Fruit fly (Drosophila melanogaster) whole organism, pupa: Measurements from ENCODE around the gene hh.

Source experiments
- CG10348 ChIP-seq: fragments of 200-800 bp; sonication (Bioruptor generic); IDR thresholded peaks from 2 replicates; pipeline ENCODE4 v1.3.6; 2022; ENCODE audit warnings: missing biosample characterization, missing genetic modification characterization
- CG12605 ChIP-seq: fragments of 200-800 bp; sonication (Bioruptor generic); IDR thresholded peaks from 2 replicates; pipeline ENCODE4 v1.3.6; 2022; ENCODE audit warnings: missing biosample characterization, missing genetic modification characterization
- CG13204 ChIP-seq: fragments of 200-800 bp; sonication (Bioruptor generic); optimal IDR thresholded peaks from 2 replicates; lab custom pipeline; 2018; ENCODE audit warnings: missing biosample characterization, mild to moderate bottlenecking, missing genetic modification characterization, moderate library complexity
- CG14655 ChIP-seq: fragments of 200-800 bp; sonication (Bioruptor generic); optimal IDR thresholded peaks from 3 replicates; lab custom pipeline; 2017; ENCODE audit warnings: mild to moderate bottlenecking, missing biosample characterization, missing genetic modification reagents, missing genetic modification characterization
- CG15710 ChIP-seq: fragments of 200-800 bp; sonication (Bioruptor generic); optimal IDR thresholded peaks from 2 replicates; lab custom pipeline; 2018; ENCODE audit warnings: missing biosample characterization, mild to moderate bottlenecking, missing genetic modification characterization, moderate library complexity
- CG17806 ChIP-seq: fragments of 200-800 bp; sonication (Bioruptor generic); optimal IDR thresholded peaks from 2 replicates; lab custom pipeline; 2018; ENCODE audit warnings: missing biosample characterization, mild to moderate bottlenecking, missing genetic modification characterization, moderate library complexity
- CG32121 ChIP-seq: fragments of 200-800 bp; sonication (Bioruptor generic); IDR thresholded peaks from 2 replicates; pipeline ENCODE4 v1.3.6; 2022; ENCODE audit warnings: missing biosample characterization, missing genetic modification characterization
- CG34367 ChIP-seq: fragments of 200-800 bp; sonication (Bioruptor generic); optimal IDR thresholded peaks from 2 replicates; lab custom pipeline; 2018; ENCODE audit warnings: missing biosample characterization, mild to moderate bottlenecking, missing genetic modification characterization
- CG4496 ChIP-seq: fragments of 200-800 bp; sonication (Bioruptor generic); IDR thresholded peaks from 3 replicates; pipeline ENCODE4 v1.3.6; 2022; ENCODE audit warnings: missing biosample characterization, missing genetic modification characterization
- CG8159 ChIP-seq: fragments of 200-800 bp; sonication (Bioruptor generic); optimal IDR thresholded peaks from 3 replicates; lab custom pipeline; 2018; ENCODE audit warnings: missing biosample characterization, mild to moderate bottlenecking, missing genetic modification characterization, moderate library complexity
- CG8301 ChIP-seq: fragments of 200-800 bp; sonication (Bioruptor generic); optimal IDR thresholded peaks from 2 replicates; lab custom pipeline; 2018; ENCODE audit warnings: missing biosample characterization, mild to moderate bottlenecking, missing genetic modification characterization
- CG9948 ChIP-seq: fragments of 200-800 bp; sonication (Bioruptor generic); optimal IDR thresholded peaks from 2 replicates; lab custom pipeline; 2018; ENCODE audit warnings: missing biosample characterization, mild to moderate bottlenecking, missing genetic modification characterization, moderate library complexity
- D1 ChIP-seq: fragments of 200-800 bp; sonication (Bioruptor generic); optimal IDR thresholded peaks from 2 replicates; lab custom pipeline; 2018; ENCODE audit warnings: missing biosample characterization, mild to moderate bottlenecking, missing genetic modification characterization, moderate library complexity
- EcR ChIP-seq: fragments of 200-800 bp; sonication (Bioruptor generic); optimal IDR thresholded peaks from 3 replicates; lab custom pipeline; 2019; ENCODE audit warnings: missing biosample characterization, missing genetic modification characterization, mild to moderate bottlenecking, moderate library complexity, missing genetic modification reagents
- Ets98B ChIP-seq: fragments of 200-800 bp; sonication (Bioruptor generic); IDR thresholded peaks from 2 replicates; pipeline ENCODE4 v1.3.6; 2022; ENCODE audit warnings: missing biosample characterization, missing genetic modification characterization
- Pif1A ChIP-seq: fragments of 200-800 bp; sonication (Bioruptor generic); optimal IDR thresholded peaks from 3 replicates; lab custom pipeline; 2016; ENCODE audit warnings: missing biosample characterization, missing genetic modification characterization
- Pif1B ChIP-seq: fragments of 200-800 bp; sonication (Bioruptor generic); optimal IDR thresholded peaks from 3 replicates; lab custom pipeline; 2016; ENCODE audit warnings: missing biosample characterization, missing genetic modification characterization
- Snoo ChIP-seq: fragments of 200-800 bp; sonication (Bioruptor generic); optimal IDR thresholded peaks from 3 replicates; lab custom pipeline; 2017; ENCODE audit warnings: missing biosample characterization, mild to moderate bottlenecking, missing genetic modification characterization, inconsistent platforms
- fd96Ca ChIP-seq: fragments of 200-800 bp; sonication (Bioruptor generic); IDR thresholded peaks from 3 replicates; pipeline ENCODE4 v1.3.6; 2022; ENCODE audit warnings: missing biosample characterization, missing genetic modification characterization
- gl ChIP-seq: fragments of 200-800 bp; sonication (Bioruptor generic); optimal IDR thresholded peaks from 2 replicates; lab custom pipeline; 2018; ENCODE audit warnings: missing biosample characterization, mild to moderate bottlenecking, missing genetic modification characterization
- rn ChIP-seq: fragments of 200-800 bp; sonication (Bioruptor generic); IDR thresholded peaks from 2 replicates; pipeline ENCODE4 v1.3.6; 2022; ENCODE audit warnings: missing biosample characterization, missing genetic modification characterization

Gene hh

DNA sequence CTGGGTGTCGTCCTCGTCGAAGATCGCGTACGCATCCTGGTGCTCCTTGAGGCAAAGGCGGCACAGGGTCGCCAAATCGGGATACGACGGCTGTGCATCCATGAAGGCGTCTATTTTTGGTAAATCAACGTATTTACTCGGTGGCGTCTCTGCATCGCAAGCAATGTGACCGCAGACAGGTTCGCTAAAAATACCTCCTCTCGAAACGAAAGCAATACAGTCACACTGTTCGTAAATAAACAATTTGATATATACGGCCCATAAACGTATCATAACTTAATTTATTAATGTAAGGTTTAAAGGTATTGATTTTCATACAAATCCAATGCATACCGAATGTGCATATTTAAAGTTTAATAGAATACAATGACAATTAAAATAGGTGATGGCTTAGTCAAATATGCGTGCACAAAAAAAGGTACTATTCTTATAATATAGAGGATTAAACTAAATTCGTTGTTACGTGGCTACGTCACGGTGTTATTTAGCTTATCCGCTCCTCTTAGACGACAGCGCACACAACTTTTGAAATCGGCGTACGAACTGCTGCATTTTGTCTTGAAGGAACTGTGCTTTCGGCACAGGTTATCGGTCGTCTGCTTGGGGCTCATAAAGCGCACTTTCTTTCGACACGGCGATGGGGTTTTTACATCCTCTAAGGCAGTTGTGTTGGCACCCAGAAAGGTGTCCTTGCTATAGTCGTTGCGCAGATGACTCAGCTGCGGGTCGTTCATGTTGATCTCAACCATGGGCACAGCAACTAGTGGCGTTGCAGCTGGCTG, 15.3 kb downstream of the hh start, which contains the start of gene CG31365:
TSS of gene CG31365 (minus strand) at position 182 of the 782 bp plus-strand sequence.
- TF ChIP-seq CG14655 (GFP tag; lab: Kevin White, UChicago) (no peak), CG15710 (tag; lab: Kevin White, UChicago) (no peak), CG8301 (tag; lab: Kevin White, UChicago) (no peak), Pif1A (GFP tag; lab: Kevin White, UChicago) (no peak), rn (no peak), CG17806 (tag; lab: Kevin White, UChicago) (no peak), Pif1B (no peak), CG10348 (no peak), CG9948 (no peak), fd96Ca (no peak), CG4496 (GFP tag; lab: Robert Waterston, UW) (no peak), CG34367 (tag; lab: Kevin White, UChicago) (no peak), EcR (GFP tag; lab: Kevin White, UChicago) (no peak), Snoo (tag; lab: Kevin White, UChicago) (no peak), Ets98B (GFP tag; lab: Robert Waterston, UW) (no peak), CG32121 (no peak), CG8159 (tag; lab: Kevin White, UChicago) (no peak), gl (tag; lab: Kevin White, UChicago) (no peak), CG12605 (GFP tag; lab: Robert Waterston, UW) (no peak), D1 (no peak)

DNA sequence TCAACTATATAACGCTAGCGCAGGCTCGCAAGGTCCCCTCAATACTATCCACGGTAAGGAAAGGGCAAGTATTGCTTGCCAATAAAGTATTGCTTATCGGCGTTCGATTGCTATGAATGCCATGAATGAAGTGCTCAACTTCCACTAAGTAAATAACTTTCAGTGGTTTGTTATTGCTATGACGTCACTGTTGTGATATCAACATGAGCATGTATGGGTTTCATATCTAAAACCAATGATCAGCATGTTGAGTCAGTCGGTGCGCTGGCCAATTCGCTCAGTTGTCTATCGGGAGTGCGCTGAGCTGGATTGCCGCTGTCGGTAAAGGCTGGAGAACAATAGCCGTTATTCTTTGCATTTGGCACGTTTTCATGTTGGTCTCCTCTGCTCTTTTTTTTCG, 20.8 kb downstream of the hh start:
- TF ChIP-seq Pif1B (no peak), CG9948 (no peak), CG12605 (GFP tag; lab: Robert Waterston, UW) (no peak), CG4496 (GFP tag; lab: Robert Waterston, UW) (no peak), EcR (GFP tag; lab: Kevin White, UChicago) (no peak), CG15710 (tag; lab: Kevin White, UChicago) (no peak)

DNA sequence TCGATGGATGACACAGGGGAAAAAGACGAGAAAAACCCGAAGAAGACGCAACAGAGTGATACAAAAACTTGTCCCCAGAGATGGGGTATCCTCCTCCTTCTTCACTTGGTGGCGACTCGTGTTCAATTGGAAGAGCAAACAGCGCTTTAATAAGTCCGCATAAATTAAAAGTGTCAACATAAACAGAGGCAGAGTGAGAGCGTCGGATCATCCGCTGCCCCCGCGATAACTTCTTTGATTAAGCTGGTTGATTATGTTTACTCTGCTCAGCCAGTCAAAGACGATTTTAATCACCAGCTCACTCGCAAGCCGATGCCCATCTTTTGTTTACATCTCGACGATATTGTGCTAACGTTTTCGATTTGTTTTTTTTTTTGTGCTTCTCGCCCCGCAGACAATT, 21.8 kb downstream of the hh start:
- TF ChIP-seq EcR (GFP tag; lab: Kevin White, UChicago) (peak; percentile 42), Pif1B (no peak)

DNA sequence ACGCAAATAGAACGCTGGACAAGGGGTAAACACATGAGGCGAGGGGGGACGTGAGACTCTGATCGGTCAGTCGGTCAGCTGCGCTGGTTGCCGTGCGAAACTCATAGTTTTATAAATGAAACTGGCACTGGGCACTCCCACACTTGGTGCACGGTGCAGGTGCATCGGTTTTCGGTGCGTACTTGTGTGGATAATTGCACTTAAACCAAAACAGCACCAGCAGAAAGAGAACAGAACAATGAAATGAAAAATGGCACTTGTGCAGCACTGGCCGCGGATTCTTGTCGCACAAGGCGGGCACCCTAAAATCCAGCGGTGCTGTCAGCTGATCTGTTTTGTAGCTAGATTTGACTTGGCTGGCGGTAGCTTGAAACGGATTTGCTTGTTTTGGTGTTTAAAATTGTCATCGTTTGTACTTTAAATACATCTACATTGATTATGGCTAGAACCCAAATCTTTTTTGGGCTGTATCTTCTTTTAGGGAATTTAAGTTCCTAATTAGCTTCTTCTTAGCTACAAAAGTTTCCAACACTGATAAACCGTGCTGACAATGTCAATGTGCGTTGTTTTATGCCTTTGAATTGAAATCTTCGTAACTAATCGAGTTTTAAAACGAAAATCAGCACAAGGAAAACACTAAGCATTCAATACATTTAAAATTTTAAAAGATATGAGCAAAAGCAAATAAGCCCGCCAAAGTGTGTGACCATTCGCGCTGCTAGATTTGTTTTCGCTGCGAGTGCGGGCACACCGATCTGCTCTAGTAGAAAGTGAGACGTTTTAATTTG, 23.8 kb downstream of the hh start, which contains the start of the genes Rassf and CenB1A:
TSS of gene Rassf (minus strand) at position 249 of the 788 bp plus-strand sequence.
TSS of gene CenB1A (plus strand) at position 718 of the 788 bp plus-strand sequence.
- peak; percentile 5 for TF ChIP-seq CG34367 (tag; lab: Kevin White, UChicago)
- TF ChIP-seq CG8159 (tag; lab: Kevin White, UChicago): peak; percentile 1
- peak; percentile 18; the same call in 1 of the 2 replicates for TF ChIP-seq CG32121
- TF ChIP-seq CG14655 (GFP tag; lab: Kevin White, UChicago): no peak
- TF ChIP-seq Pif1B: no peak
- peak; percentile 53; the same call in 1 of the 3 replicates for TF ChIP-seq fd96Ca
- TF ChIP-seq CG15710 (tag; lab: Kevin White, UChicago): peak; percentile 23
- TF ChIP-seq Pif1A (GFP tag; lab: Kevin White, UChicago): no peak
- TF ChIP-seq CG4496 (GFP tag; lab: Robert Waterston, UW): peak; percentile 65; the same call in 2 of the 3 replicates

DNA sequence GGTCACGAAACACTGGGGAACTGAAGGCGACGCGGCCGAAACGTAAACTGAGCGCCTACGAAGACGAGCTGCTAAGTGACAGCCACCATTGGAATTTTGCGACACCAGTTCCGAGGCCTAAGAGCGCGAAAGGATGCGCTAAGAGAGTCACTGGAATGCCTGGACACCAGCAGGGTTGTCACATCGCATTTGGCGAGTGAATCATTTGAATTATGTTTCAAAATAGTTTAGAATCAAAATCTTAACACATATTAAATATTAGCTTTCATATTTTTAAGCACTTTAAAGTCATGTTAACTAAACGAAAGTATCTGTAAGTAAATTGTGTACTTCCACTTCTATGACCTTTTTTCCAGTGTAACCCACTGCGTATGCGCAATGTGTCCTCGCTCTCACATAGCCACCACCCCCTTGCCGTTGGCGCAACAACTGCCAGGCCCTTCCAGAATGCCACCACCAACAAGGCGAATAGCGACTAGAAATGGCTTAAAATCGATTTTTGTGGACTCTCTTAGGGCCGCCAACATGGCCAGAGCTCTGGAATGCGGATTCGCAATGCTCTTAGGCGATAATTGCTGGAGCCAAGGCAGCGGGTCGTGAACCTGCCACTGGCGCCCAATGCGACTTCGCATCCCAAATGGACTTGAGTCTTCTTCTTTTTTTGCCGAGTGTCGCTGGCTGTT, 28.9 kb downstream of the hh start, which contains the start of gene Cow:
TSS of gene Cow (minus strand) at position 51 of the 683 bp plus-strand sequence.
- TF ChIP-seq gl (tag; lab: Kevin White, UChicago) (no peak), CG10348 (no peak), CG13204 (GFP tag; lab: Kevin White, UChicago) (no peak), CG4496 (GFP tag; lab: Robert Waterston, UW) (peak; percentile 66; the same call in 2 of the 3 replicates), Ets98B (GFP tag; lab: Robert Waterston, UW) (peak; percentile 63), Pif1A (GFP tag; lab: Kevin White, UChicago) (peak; percentile 23), CG34367 (tag; lab: Kevin White, UChicago) (peak; percentile 34), CG9948 (peak; percentile 40), CG14655 (GFP tag; lab: Kevin White, UChicago) (peak; percentile 53), CG32121 (0 out of 2 replicates have a peak, but pooled peaks have one; percentile 39), CG17806 (tag; lab: Kevin White, UChicago) (peak; percentile 29), Pif1B (peak; percentile 14), D1 (no peak), fd96Ca (peak; percentile 60; the same call in 1 of the 3 replicates), EcR (GFP tag; lab: Kevin White, UChicago) (no peak), CG8301 (tag; lab: Kevin White, UChicago) (peak; percentile 45), CG15710 (tag; lab: Kevin White, UChicago) (peak; percentile 56), CG12605 (GFP tag; lab: Robert Waterston, UW) (no peak), CG8159 (tag; lab: Kevin White, UChicago) (peak; percentile 64), rn (no peak), Snoo (tag; lab: Kevin White, UChicago) (no peak)
